Fruit fly (Drosophila melanogaster): ENCODE measurements around the gene CG31431.
A peak's percentile ranks its signal among the peaks of the same experiment; 100 is the strongest.

CG31431 gene

DNA sequence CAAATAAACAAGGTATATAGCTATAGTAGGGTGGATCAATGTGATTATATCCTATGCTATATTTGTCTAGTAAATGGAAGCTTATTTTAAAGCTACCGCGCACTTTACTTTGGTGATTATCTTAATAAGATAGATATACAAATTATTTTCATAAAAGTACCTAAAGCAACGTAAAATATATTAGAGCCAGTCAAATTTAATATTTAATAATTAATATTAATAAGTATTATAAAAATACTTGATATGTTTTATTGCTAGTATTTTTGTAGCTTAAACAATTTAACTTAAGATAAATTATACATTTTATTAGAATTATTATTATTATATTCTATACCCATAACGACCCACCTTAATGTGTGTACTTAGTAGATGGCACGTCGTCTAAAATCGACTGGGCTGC, 30.8 kb upstream of the CG31431 start (continued):
- TF ChIP-seq CG4318 (GFP tag; optimal IDR thresholded peaks at IDR 0.05) (peak; percentile 50), CG11902 (GFP tag; optimal IDR thresholded peaks at IDR 0.05) (no peak), CG10669 (GFP tag; optimal IDR thresholded peaks at IDR 0.05) (peak; percentile 74), CG8632 (GFP tag; optimal IDR thresholded peaks at IDR 0.05) (peak; percentile 87), CG8119 (GFP tag; IDR thresholded peaks at IDR 0.05) (peak; percentile 80; the same call in 2 of the 3 replicates), esn (GFP tag; optimal IDR thresholded peaks at IDR 0.05) (peak; percentile 64), CG3919 (GFP tag; optimal IDR thresholded peaks at IDR 0.05) (peak; percentile 68), Lpt (GFP tag; optimal IDR thresholded peaks at IDR 0.05) (peak; percentile 26), acj6 (GFP tag; optimal IDR thresholded peaks at IDR 0.05) (peak; percentile 72), svp (GFP tag) (peak; percentile 57), spab (GFP tag; optimal IDR thresholded peaks at IDR 0.05) (peak; percentile 77), CG1621 (tag; optimal IDR thresholded peaks at IDR 0.05) (peak; percentile 10)

DNA sequence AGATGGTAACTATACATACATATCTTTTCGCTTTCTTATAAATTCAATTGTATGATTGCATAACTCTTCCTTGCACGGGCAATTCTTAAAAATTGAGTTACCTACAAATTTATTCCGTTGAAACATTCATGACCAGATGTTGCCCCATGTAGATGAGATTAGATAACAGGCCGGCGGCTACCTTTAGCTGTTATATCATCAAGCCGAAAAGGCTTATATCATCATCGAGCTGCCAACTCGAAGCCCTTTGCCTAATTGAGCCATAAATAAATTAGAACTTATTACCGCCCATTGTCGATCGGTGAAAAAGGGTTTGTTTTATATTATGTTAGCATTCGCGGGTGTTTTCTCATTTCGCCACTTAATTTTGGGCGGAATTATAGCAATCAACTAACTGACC, 30.0 kb upstream of the CG31431 start:
- TF ChIP-seq vri (GFP tag; optimal IDR thresholded peaks at IDR 0.05) (peak; percentile 49), CG11762 (GFP tag; optimal IDR thresholded peaks at IDR 0.05; ENCODE audit: insufficient read depth) (no peak), CG8119 (GFP tag; IDR thresholded peaks at IDR 0.05) (no peak), CG6854 (GFP tag; optimal IDR thresholded peaks at IDR 0.05) (no peak), pdm3 (GFP tag; optimal IDR thresholded peaks at IDR 0.05) (no peak), achi (GFP tag; optimal IDR thresholded peaks at IDR 0.05) (no peak), Eip93F (GFP tag; optimal IDR thresholded peaks at IDR 0.05) (no peak), CG8632 (GFP tag; optimal IDR thresholded peaks at IDR 0.05) (no peak), Eip78C (GFP tag) (peak; percentile 17), CG31627 (GFP tag; optimal IDR thresholded peaks at IDR 0.05) (no peak)

DNA sequence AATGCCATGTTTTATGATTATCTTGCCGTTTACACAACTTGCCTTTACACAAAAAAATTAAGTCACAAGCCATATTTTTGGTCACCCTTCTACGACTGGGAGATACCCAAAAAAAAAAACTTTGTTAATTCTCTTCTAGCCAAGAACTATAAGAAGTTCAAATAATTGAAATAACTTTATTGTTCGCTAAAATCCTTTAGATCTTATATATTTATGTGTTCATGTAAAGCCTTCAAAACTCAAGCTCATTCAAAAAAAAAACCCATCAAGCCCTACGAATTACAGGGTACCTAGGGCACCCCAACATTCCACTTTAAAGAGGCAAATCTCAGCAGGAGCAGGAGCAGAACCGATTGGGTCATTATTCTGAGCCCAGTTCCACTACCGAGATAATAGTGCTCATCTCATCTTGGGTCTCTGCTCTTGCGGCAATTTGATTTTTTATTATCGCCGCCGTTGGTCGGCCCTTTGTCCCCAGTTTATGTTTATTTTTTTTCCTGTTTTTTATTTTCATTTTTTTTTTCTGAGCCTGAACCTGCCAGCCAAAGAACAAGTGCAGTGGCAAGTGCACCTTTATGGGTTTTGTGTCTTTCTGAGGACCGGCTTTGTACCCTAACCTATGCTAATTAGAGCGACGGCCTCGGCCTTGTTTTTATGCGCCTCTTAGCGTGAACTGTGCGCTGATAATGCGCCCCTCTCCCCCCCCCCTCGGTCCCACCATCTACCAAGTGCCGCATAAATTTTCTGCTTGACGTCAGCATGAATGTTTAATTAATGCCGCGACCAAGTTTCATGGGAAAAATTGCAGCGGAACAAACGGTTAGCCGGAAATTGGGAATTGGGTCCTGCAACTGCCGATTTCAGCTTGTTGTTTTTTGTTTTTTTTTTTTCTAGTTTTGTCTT, 28.8 kb upstream of the CG31431 start:
- TF ChIP-seq lz (GFP tag; optimal IDR thresholded peaks at IDR 0.05): peak; percentile 6
- peak; percentile 33 for TF ChIP-seq cyc (GFP tag; optimal IDR thresholded peaks at IDR 0.05)
- no peak for TF ChIP-seq Ets21C (GFP tag; optimal IDR thresholded peaks at IDR 0.05)
- peak; percentile 28 for TF ChIP-seq ss (GFP tag; optimal IDR thresholded peaks at IDR 0.05)
- TF ChIP-seq CG10631 (GFP tag; optimal IDR thresholded peaks at IDR 0.05): peak; percentile 10
- TF ChIP-seq CG8632 (GFP tag; optimal IDR thresholded peaks at IDR 0.05): no peak
- peak; percentile 42 for TF ChIP-seq CG10669 (GFP tag; optimal IDR thresholded peaks at IDR 0.05)
- TF ChIP-seq Ets96B (tag; optimal IDR thresholded peaks at IDR 0.05): no peak
- no peak for TF ChIP-seq CG34406 (GFP tag; optimal IDR thresholded peaks at IDR 0.05)
- TF ChIP-seq Hr39 (GFP tag; optimal IDR thresholded peaks at IDR 0.05): peak; percentile 19
- peak; percentile 71 for TF ChIP-seq svp (GFP tag)
- TF ChIP-seq topi (GFP tag; optimal IDR thresholded peaks at IDR 0.05): peak; percentile 32
- TF ChIP-seq CG16779 (tag; optimal IDR thresholded peaks at IDR 0.05): no peak
- TF ChIP-seq CG6808 (GFP tag; optimal IDR thresholded peaks at IDR 0.05): peak; percentile 44
- peak; percentile 44 for TF ChIP-seq esn (GFP tag; optimal IDR thresholded peaks at IDR 0.05)
- no peak for TF ChIP-seq pdm3 (GFP tag; optimal IDR thresholded peaks at IDR 0.05)
- TF ChIP-seq CG3919 (GFP tag; optimal IDR thresholded peaks at IDR 0.05): peak; percentile 14
- TF ChIP-seq CG9139 (GFP tag; optimal IDR thresholded peaks at IDR 0.05): peak; percentile 3
- TF ChIP-seq eg (GFP tag; IDR thresholded peaks at IDR 0.05): no peak
- peak; percentile 17; the same call in 1 of the 3 replicates for TF ChIP-seq CG6163 (GFP tag; IDR thresholded peaks at IDR 0.05)
- peak; percentile 0 for TF ChIP-seq spab (GFP tag; optimal IDR thresholded peaks at IDR 0.05)
- peak; percentile 42 for TF ChIP-seq acj6 (GFP tag; optimal IDR thresholded peaks at IDR 0.05)
- peak; percentile 32 for TF ChIP-seq Met (GFP tag; optimal IDR thresholded peaks at IDR 0.05)
- TF ChIP-seq CG6792 (GFP tag; optimal IDR thresholded peaks at IDR 0.05): peak; percentile 30
- peak; percentile 32 for TF ChIP-seq Eip75B (GFP tag; optimal IDR thresholded peaks at IDR 0.05)
- TF ChIP-seq Eip78C (GFP tag): peak; percentile 70
- TF ChIP-seq CG3032 (tag; optimal IDR thresholded peaks at IDR 0.05): no peak
- peak; percentile 4 for TF ChIP-seq CG11762 (GFP tag; optimal IDR thresholded peaks at IDR 0.05; ENCODE audit: insufficient read depth)
- TF ChIP-seq Smox (GFP tag; optimal IDR thresholded peaks at IDR 0.05): peak; percentile 13
- TF ChIP-seq net (GFP tag; optimal IDR thresholded peaks at IDR 0.05): no peak
- TF ChIP-seq Eip93F (GFP tag; optimal IDR thresholded peaks at IDR 0.05): no peak
- no peak for TF ChIP-seq Blimp-1 (GFP tag; optimal IDR thresholded peaks at IDR 0.05)
- no peak for TF ChIP-seq Hr38 (GFP tag; optimal IDR thresholded peaks at IDR 0.05)
- no peak for TF ChIP-seq dac (GFP tag; optimal IDR thresholded peaks at IDR 0.05)
- peak; percentile 1 for TF ChIP-seq achi (GFP tag; optimal IDR thresholded peaks at IDR 0.05)
- TF ChIP-seq Sox14 (GFP tag; optimal IDR thresholded peaks at IDR 0.05): peak; percentile 1
- TF ChIP-seq CG31627 (GFP tag; optimal IDR thresholded peaks at IDR 0.05): peak; percentile 31

All from whole organism, prepupa.